Worm (Caenorhabditis elegans) whole organism, L4 larva: ENCODE measurements around the gene C13G3.1.

ENCODE experiments used
- D1046.2 ChIP-seq: fragments of 200-800 bp; sonication (Bioruptor generic); IDR thresholded peaks from 2 replicates; pipeline ENCODE4 v1.3.6; 2022; ENCODE audit warnings: missing genetic modification characterization, missing compliant biosample characterization
- F44E2.7 ChIP-seq: fragments of 200-800 bp; sonication (Bioruptor generic); IDR thresholded peaks from 2 replicates; pipeline ENCODE4 v2.1.2; 2022; ENCODE audit warnings: missing genetic modification characterization, missing compliant biosample characterization
- F49E8.2 ChIP-seq: sonication (generic microtip); optimal IDR thresholded peaks from 2 replicates; lab custom pipeline; 2016; ENCODE audit warnings: missing compliant biosample characterization, mild to moderate bottlenecking, missing genetic modification characterization, borderline replicate concordance
- T20F7.1 ChIP-seq: fragments of 200-800 bp; sonication (Bioruptor generic); optimal IDR thresholded peaks from 2 replicates; lab custom pipeline; 2018; ENCODE audit warnings: mild to moderate bottlenecking, missing genetic modification characterization, missing compliant biosample characterization
- Y5F2A.4 ChIP-seq: fragments of 200-800 bp; sonication (Bioruptor generic); optimal IDR thresholded peaks from 2 replicates; lab custom pipeline; 2018; ENCODE audit warnings: mild to moderate bottlenecking, missing genetic modification characterization, missing compliant biosample characterization
- ZK337.2 ChIP-seq: fragments of 200-800 bp; sonication (Bioruptor generic); IDR thresholded peaks from 2 replicates; pipeline ENCODE4 v1.3.6; 2022; ENCODE audit warnings: missing genetic modification reagents, missing genetic modification characterization, missing compliant biosample characterization
- ZK546.5 ChIP-seq, 2 experiments: sonication (generic microtip); optimal IDR thresholded peaks; 2 replicates each; lab custom pipeline; 2017; ENCODE audit warnings: missing biosample characterization in 2 of 2, missing genetic modification characterization in 2 of 2
- aha-1 ChIP-seq: fragments of 150-350 bp; peaks from one replicate; lab custom pipeline; 2014; ENCODE audit warnings: missing biosample characterization, missing genetic modification characterization
- arid-1 ChIP-seq: fragments of 200-800 bp; sonication (Bioruptor generic); conservative IDR thresholded peaks from 2 replicates; pipeline ENCODE4 v1.3.6; 2022; ENCODE audit warnings: missing genetic modification reagents, missing genetic modification characterization, missing compliant biosample characterization
- ceh-28 ChIP-seq: fragments of 150-350 bp; optimal IDR thresholded peaks from 2 replicates; lab custom pipeline; 2014; ENCODE audit warnings: missing biosample characterization, missing genetic modification reagents, missing genetic modification characterization
- daf-12 ChIP-seq: fragments of 150-350 bp; optimal IDR thresholded peaks from 2 replicates; lab custom pipeline; 2014; ENCODE audit warnings: missing biosample characterization, missing genetic modification reagents, missing genetic modification characterization
- daf-16 ChIP-seq, 3 experiments: sonication (generic microtip); optimal IDR thresholded peaks; 2 replicates each; lab custom pipeline; 2016 to 2017; ENCODE audit warnings: missing genetic modification characterization in 3 of 3, missing genetic modification reagents in 3 of 3, mild to moderate bottlenecking in 2 of 3, missing compliant biosample characterization in 2 of 3, missing biosample characterization in 1 of 3, moderate library complexity in 1 of 3
- daf-19 ChIP-seq: fragments of 200-800 bp; sonication (Bioruptor generic); conservative IDR thresholded peaks from 2 replicates; pipeline ENCODE4 v1.3.6; 2022; ENCODE audit warnings: missing genetic modification characterization, missing compliant biosample characterization
- daf-8 ChIP-seq: fragments of 200-800 bp; sonication (Bioruptor generic); IDR thresholded peaks from 2 replicates; pipeline ENCODE4 v1.3.6; 2022; ENCODE audit warnings: missing genetic modification characterization, missing compliant biosample characterization
- dve-1 ChIP-seq: sonication (generic microtip); optimal IDR thresholded peaks from 2 replicates; lab custom pipeline; 2017; ENCODE audit warnings: antibody characterized with exemption, mild to moderate bottlenecking, missing genetic modification characterization, missing compliant biosample characterization; ENCODE audit not compliant: insufficient read depth
- egl-43 ChIP-seq: fragments of 200-800 bp; sonication (Bioruptor generic); IDR thresholded peaks from 2 replicates; pipeline ENCODE4 v1.3.6; 2022; ENCODE audit warnings: missing genetic modification reagents, missing genetic modification characterization, missing compliant biosample characterization
- fos-1 ChIP-seq: fragments of 150-350 bp; optimal IDR thresholded peaks from 2 replicates; lab custom pipeline; 2014; ENCODE audit warnings: missing biosample characterization, missing genetic modification characterization
- gei-8 ChIP-seq: fragments of 200-800 bp; sonication (Bioruptor generic); optimal IDR thresholded peaks from 2 replicates; lab custom pipeline; 2018; ENCODE audit warnings: mild to moderate bottlenecking, missing genetic modification characterization, missing compliant biosample characterization
- hif-1 ChIP-seq, 2 experiments: sonication (generic microtip); optimal IDR thresholded peaks; 2 replicates each; lab custom pipeline; 2016 to 2017; ENCODE audit warnings: missing compliant biosample characterization in 2 of 2, missing genetic modification characterization in 2 of 2, missing genetic modification reagents in 2 of 2, missing genotype in 2 of 2, mild to moderate bottlenecking in 1 of 2
- hlh-11 ChIP-seq: fragments of 200-800 bp; sonication (Bioruptor generic); optimal IDR thresholded peaks from 2 replicates; lab custom pipeline; 2018; ENCODE audit warnings: mild to moderate bottlenecking, missing genetic modification characterization, missing compliant biosample characterization
- jun-1 ChIP-seq: fragments of 150-350 bp; optimal IDR thresholded peaks from 2 replicates; lab custom pipeline; 2014; ENCODE audit warnings: missing biosample characterization, missing genetic modification reagents, missing genetic modification characterization
- lim-7 ChIP-seq: fragments of 200-800 bp; sonication (Bioruptor generic); IDR thresholded peaks from 2 replicates; pipeline ENCODE4 v1.3.6; 2022; ENCODE audit warnings: missing genetic modification characterization, missing compliant biosample characterization
- lin-1 ChIP-seq: fragments of 200-800 bp; sonication (Bioruptor generic); IDR thresholded peaks from 2 replicates; pipeline ENCODE4 v1.3.6; 2022; ENCODE audit warnings: missing genetic modification reagents, missing genetic modification characterization, missing compliant biosample characterization
- lin-13 ChIP-seq: fragments of 150-350 bp; optimal IDR thresholded peaks from 2 replicates; lab custom pipeline; 2014; ENCODE audit warnings: missing biosample characterization, missing genetic modification reagents, missing genetic modification characterization
- lin-38 ChIP-seq: fragments of 200-800 bp; sonication (Bioruptor generic); IDR thresholded peaks from 2 replicates; pipeline ENCODE4 v1.3.6; 2022; ENCODE audit warnings: missing genetic modification reagents, missing genetic modification characterization, missing compliant biosample characterization
- lin-39 ChIP-seq: fragments of 150-350 bp; optimal IDR thresholded peaks from 2 replicates; lab custom pipeline; 2014; ENCODE audit warnings: missing biosample characterization, missing genetic modification reagents, missing genetic modification characterization
- lsy-2 ChIP-seq, 2 experiments: fragments of 150-350 bp in 1 of 2; sonication (generic microtip) in 1 of 2; optimal IDR thresholded peaks; 2 replicates each; lab custom pipeline; 2014 to 2017; ENCODE audit warnings: missing biosample characterization in 2 of 2, missing genetic modification characterization in 2 of 2
- madf-5 ChIP-seq, 2 experiments: fragments of 200-800 bp; sonication (Bioruptor generic); IDR thresholded peaks; 2 replicates each; pipeline ENCODE4 v1.3.6; 2022; ENCODE audit warnings: missing compliant biosample characterization in 2 of 2, missing genetic modification characterization in 2 of 2
- mdt-29 ChIP-seq: fragments of 200-800 bp; sonication (Bioruptor generic); IDR thresholded peaks from 2 replicates; pipeline ENCODE4 v1.3.6; 2022; ENCODE audit warnings: missing genetic modification reagents, missing genetic modification characterization, missing compliant biosample characterization
- mes-2 ChIP-seq: sonication (generic microtip); optimal IDR thresholded peaks from 2 replicates; lab custom pipeline; 2016; ENCODE audit warnings: missing genotype, mild to moderate bottlenecking, missing genetic modification characterization, missing compliant biosample characterization; ENCODE audit not compliant: poor library complexity, severe bottlenecking
- nhr-25 ChIP-seq: sonication (generic microtip); optimal IDR thresholded peaks from 2 replicates; lab custom pipeline; 2017; ENCODE audit warnings: missing genetic modification characterization, mild to moderate bottlenecking, missing compliant biosample characterization, antibody characterized with exemption, moderate library complexity, borderline replicate concordance; ENCODE audit not compliant: insufficient read depth
- nhr-41 ChIP-seq: fragments of 200-800 bp; sonication (Bioruptor generic); IDR thresholded peaks from 2 replicates; pipeline ENCODE4 v1.3.6; 2022; ENCODE audit warnings: missing genetic modification reagents, missing genetic modification characterization, missing compliant biosample characterization
- nhr-42 ChIP-seq: fragments of 200-800 bp; sonication (Bioruptor generic); IDR thresholded peaks from 2 replicates; pipeline ENCODE4 v1.3.6; 2022; ENCODE audit warnings: missing genetic modification characterization, missing compliant biosample characterization
- pha-4 ChIP-seq, 2 experiments: fragments of 150-350 bp in 1 of 2; fragments of 200-800 bp in 1 of 2; sonication (Bioruptor generic) in 1 of 2; IDR thresholded peaks in 1 of 2; optimal IDR thresholded peaks in 1 of 2; 2 replicates each; pipeline versions ENCODE4 v1.3.6 to Lab custom; 2014 to 2022; ENCODE audit warnings: missing genetic modification characterization in 2 of 2, missing genetic modification reagents in 2 of 2, missing biosample characterization in 1 of 2, missing compliant biosample characterization in 1 of 2
- php-3 ChIP-seq: fragments of 200-800 bp; sonication (Bioruptor generic); IDR thresholded peaks from 2 replicates; pipeline ENCODE4 v1.3.6; 2022; ENCODE audit warnings: missing genetic modification reagents, missing genetic modification characterization, missing compliant biosample characterization
- rbr-2 ChIP-seq: sonication (generic microtip); optimal IDR thresholded peaks from 2 replicates; lab custom pipeline; 2016; ENCODE audit warnings: missing genotype, missing genetic modification characterization, missing compliant biosample characterization
- saeg-2 ChIP-seq: fragments of 200-800 bp; sonication (Bioruptor generic); IDR thresholded peaks from 2 replicates; pipeline ENCODE4 v1.3.6; 2022; ENCODE audit warnings: missing genetic modification reagents, missing genetic modification characterization, missing compliant biosample characterization
- sdz-12 ChIP-seq: fragments of 200-800 bp; sonication (Bioruptor generic); optimal IDR thresholded peaks from 2 replicates; lab custom pipeline; 2018; ENCODE audit warnings: mild to moderate bottlenecking, missing genetic modification characterization, missing compliant biosample characterization
- set-16 ChIP-seq: fragments of 200-800 bp; sonication (Bioruptor generic); IDR thresholded peaks from 2 replicates; pipeline ENCODE4 v1.3.6; 2022; ENCODE audit warnings: missing genetic modification reagents, missing genetic modification characterization, missing compliant biosample characterization
- snpc-1.2 ChIP-seq: fragments of 200-800 bp; sonication (Bioruptor generic); IDR thresholded peaks from 2 replicates; pipeline ENCODE4 v1.3.6; 2022; ENCODE audit warnings: missing genetic modification reagents, missing genetic modification characterization, missing compliant biosample characterization
- snpc-4 ChIP-seq: fragments of 150-350 bp; optimal IDR thresholded peaks from 2 replicates; lab custom pipeline; 2014; ENCODE audit warnings: missing biosample characterization, missing genetic modification characterization
- unc-130 ChIP-seq: sonication (generic microtip); optimal IDR thresholded peaks from 2 replicates; lab custom pipeline; 2016; ENCODE audit warnings: missing genetic modification reagents, missing genetic modification characterization, missing compliant biosample characterization
- zag-1 ChIP-seq: fragments of 150-350 bp; optimal IDR thresholded peaks from 2 replicates; lab custom pipeline; 2014; ENCODE audit warnings: missing biosample characterization, missing genetic modification characterization
- zip-2 ChIP-seq: fragments of 150-350 bp; optimal IDR thresholded peaks from 2 replicates; lab custom pipeline; 2014; ENCODE audit warnings: missing biosample characterization, missing genetic modification characterization

The C13G3.1 gene

DNA sequence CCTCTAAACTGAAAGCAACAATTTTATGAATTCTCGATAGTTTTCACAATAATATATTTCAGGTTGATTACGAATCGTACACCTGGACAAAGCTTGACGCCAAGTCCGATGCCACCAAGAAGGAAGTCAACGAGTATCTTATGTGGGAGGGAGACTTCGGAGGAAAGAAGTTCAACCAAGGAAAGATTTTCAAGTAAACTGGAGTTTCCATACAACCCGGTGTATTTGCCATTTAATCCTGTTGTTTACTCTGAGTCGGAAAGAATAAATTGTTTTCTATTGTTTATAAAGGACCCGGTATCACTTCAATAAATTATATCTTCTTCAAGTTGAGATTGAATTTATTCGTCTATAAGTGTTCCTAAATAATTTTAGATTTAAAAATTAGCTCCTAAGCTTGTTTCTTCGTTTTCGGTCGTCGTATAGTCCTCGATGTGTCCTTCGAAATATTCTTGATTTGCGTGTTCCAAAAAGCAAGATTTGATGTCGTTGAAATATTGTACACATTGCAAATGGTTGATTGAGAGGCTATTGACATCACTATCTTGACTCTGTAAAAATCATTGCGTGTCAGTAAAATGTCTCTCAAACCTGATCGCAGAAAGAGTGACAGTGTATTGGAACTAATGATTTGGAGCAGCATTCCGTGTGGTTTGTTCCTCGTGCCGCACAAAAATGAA, 44.5 kb downstream of the C13G3.1 start (continued):
- TF ChIP-seq saeg-2 = 0 out of 2 replicates have a peak, but pooled peaks have one; percentile 27
- TF ChIP-seq php-3 = 0 out of 2 replicates have a peak, but pooled peaks have one; percentile 27
- TF ChIP-seq nhr-41 (GFP tag; lab: Robert Waterston, UW) = no peak
- TF ChIP-seq dve-1 (tag; lab: Kevin White, UChicago) = no peak
- TF ChIP-seq F44E2.7 (GFP tag; lab: Robert Waterston, UW) = no peak
- no peak; the same call in 1 of the 2 replicates for TF ChIP-seq lin-1 (GFP tag; lab: Robert Waterston, UW)
- peak; percentile 51 for TF ChIP-seq gei-8 (GFP tag; lab: Kevin White, UChicago)
- peak; percentile 67 for TF ChIP-seq T20F7.1
- no peak for TF ChIP-seq set-16 (GFP tag; lab: Robert Waterston, UW)
- peak; percentile 74 for TF ChIP-seq hlh-11 (tag; lab: Kevin White, UChicago)
- no peak for TF ChIP-seq unc-130 (GFP tag; lab: Kevin White, UChicago)
- no peak for TF ChIP-seq egl-43
- 0 out of 2 replicates have a peak, but pooled peaks have one; percentile 58 for TF ChIP-seq mdt-29 (GFP tag; lab: Robert Waterston, UW)
- TF ChIP-seq pha-4 (GFP tag; IDR thresholded peaks at IDR 0.05; lab: Robert Waterston, UW) = no peak
- TF ChIP-seq pha-4 (tag; optimal IDR thresholded peaks at IDR 0.05; lab: Kevin White, UChicago) = no peak
- TF ChIP-seq snpc-1.2 (GFP tag; lab: Robert Waterston, UW) = no peak
- no peak for TF ChIP-seq snpc-4 (tag; lab: Kevin White, UChicago)
- no peak for TF ChIP-seq arid-1 (GFP tag; lab: Robert Waterston, UW)
- TF ChIP-seq hif-1 (tag; optimal IDR thresholded peaks at IDR 0.05; lab: Kevin White, UChicago) = no peak
- TF ChIP-seq F49E8.2 (tag; lab: Kevin White, UChicago) = peak; percentile 32

DNA sequence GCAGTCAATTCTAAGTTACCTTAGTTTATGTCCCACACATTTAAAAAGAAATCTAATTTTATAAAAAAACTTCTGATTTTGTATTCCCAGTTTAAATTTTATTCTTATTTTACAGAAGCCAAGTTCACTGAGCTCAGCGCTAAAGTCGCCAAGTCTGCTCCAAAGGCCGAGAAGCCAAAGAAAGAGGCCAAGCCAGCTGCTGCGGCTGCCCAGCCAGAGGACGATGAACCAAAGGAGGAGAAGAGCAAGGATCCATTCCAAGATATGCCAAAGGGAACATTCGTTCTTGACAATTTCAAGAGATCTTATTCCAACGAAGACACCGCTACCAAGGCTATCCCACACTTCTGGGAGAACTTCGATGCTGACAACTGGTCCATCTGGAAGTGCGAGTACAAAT, 45.4 kb downstream of the C13G3.1 start:
- TF ChIP-seq ZK546.5 (tag; optimal IDR thresholded peaks at IDR 0.05; lab: Kevin White, UChicago) = no peak
- TF ChIP-seq sdz-12 (GFP tag; lab: Kevin White, UChicago) = peak; percentile 34
- peak; percentile 44 for TF ChIP-seq lin-38 (GFP tag; lab: Robert Waterston, UW)
- TF ChIP-seq set-16 (GFP tag; lab: Robert Waterston, UW) = peak; percentile 54
- TF ChIP-seq madf-5 (GFP tag; IDR thresholded peaks at IDR 0.05; lab: Robert Waterston, UW) = 0 out of 4 replicates have a peak, but pooled peaks of 1 of the 2 experiments have one; percentile 48
- TF ChIP-seq fos-1 (tag; lab: Kevin White, UChicago) = no peak
- TF ChIP-seq zag-1 = no peak
- TF ChIP-seq aha-1 = peak; percentile 78
- no peak for TF ChIP-seq lsy-2 (tag; optimal IDR thresholded peaks at IDR 0.05; lab: Kevin White, UChicago)
- no peak for TF ChIP-seq lin-13 (GFP tag; lab: Kevin White, UChicago)
- no peak for TF ChIP-seq lim-7 (GFP tag; lab: Robert Waterston, UW)
- 0 out of 2 replicates have a peak, but pooled peaks have one; percentile 44 for TF ChIP-seq egl-43

DNA sequence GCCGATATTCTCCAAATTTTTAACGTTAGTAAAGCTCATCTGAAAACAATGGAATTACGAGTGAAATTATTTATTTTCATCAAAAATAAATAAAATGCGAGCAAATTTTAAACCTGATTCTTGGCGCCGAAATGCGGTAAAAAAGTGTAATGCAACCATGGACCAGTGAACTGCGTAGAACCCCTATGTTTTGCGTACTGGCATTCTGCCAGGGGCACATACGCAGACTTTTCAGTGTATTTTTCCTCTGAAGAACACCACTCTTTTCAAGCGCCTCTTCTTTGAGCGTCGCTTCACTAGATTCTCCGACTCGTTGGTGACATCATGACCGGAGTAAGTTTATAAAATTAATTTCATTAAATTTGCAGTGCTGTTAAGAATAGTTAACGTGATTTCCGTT, 46.8 kb downstream of the C13G3.1 start, which contains the start of the genes ctf-4 and eef-1G:
TSS of gene ctf-4 (minus strand) at position 39 of the 400 bp plus-strand sequence.
TSS of gene eef-1G (plus strand) at position 219 of the 400 bp plus-strand sequence.
- TF ChIP-seq daf-12 (tag; lab: Kevin White, UChicago) (no peak), madf-5 (GFP tag; IDR thresholded peaks at IDR 0.05; lab: Robert Waterston, UW) (no peak), jun-1 (tag; lab: Kevin White, UChicago) (peak; percentile 84), rbr-2 (peak; percentile 95), ceh-28 (tag; lab: Kevin White, UChicago) (no peak), fos-1 (tag; lab: Kevin White, UChicago) (peak; percentile 40), mes-2 (tag; lab: Kevin White, UChicago) (peak; percentile 93), lin-39 (tag; lab: Kevin White, UChicago) (no peak), T20F7.1 (peak; percentile 91), daf-16 (GFP tag; optimal IDR thresholded peaks at IDR 0.05; lab: Kevin White, UChicago) (peak; percentile 64 to 89), daf-16 (tag; optimal IDR thresholded peaks at IDR 0.05; lab: Kevin White, UChicago) (peak; percentile 86), D1046.2 (no peak), ZK337.2 (no peak), daf-8 (GFP tag; lab: Robert Waterston, UW) (no peak), zip-2 (tag; lab: Kevin White, UChicago) (peak; percentile 64), lim-7 (GFP tag; lab: Robert Waterston, UW) (no peak), nhr-25 (tag; lab: Kevin White, UChicago) (peak; percentile 97), daf-19 (GFP tag; lab: Robert Waterston, UW) (no peak), hif-1 (tag; optimal IDR thresholded peaks at IDR 0.05; lab: Kevin White, UChicago) (peak; percentile 62 to 84), Y5F2A.4 (GFP tag; lab: Kevin White, UChicago) (peak; percentile 28), nhr-42 (GFP tag; lab: Robert Waterston, UW) (peak; percentile 87; the same call in 1 of the 2 replicates), lin-1 (GFP tag; lab: Robert Waterston, UW) (peak; percentile 94), aha-1 (peak; percentile 99)
